Worm (Caenorhabditis elegans) whole organism, dauer: Measurements from ENCODE around the gene fbxb-20.

Experiments used
- unc-62 ChIP-seq: sonication (generic microtip); optimal IDR thresholded peaks from 2 replicates; lab custom pipeline; 2017; ENCODE audit warnings: missing biosample characterization, missing genetic modification reagents, missing genetic modification characterization

fbxb-20 gene

DNA sequence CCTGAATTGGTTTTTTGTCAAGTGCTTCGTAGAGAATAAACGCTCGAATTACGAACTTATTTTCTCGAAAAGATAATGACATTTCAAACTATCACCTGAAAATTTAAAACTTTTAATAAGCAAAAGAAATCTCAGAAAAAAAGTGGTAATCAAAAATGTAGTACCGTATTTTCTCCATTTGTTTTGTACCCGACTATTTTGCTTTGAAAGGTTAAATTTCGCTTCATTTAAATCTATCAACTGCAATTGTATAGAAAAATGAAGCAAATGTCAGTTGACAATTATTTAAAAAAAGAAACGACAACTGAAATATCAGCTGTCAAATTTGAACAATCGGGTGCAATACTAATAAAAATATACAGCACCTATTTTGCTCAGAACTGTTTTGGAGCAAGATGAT lies 29.2 kb downstream of the fbxb-20 start, which contains the start of gene fbxa-158:
fbxa-158 (minus strand) TSS at position 101 of the 400 bp plus-strand sequence.
- TF ChIP-seq unc-62 (GFP tag; lab: Kevin White, UChicago) = no peak

DNA sequence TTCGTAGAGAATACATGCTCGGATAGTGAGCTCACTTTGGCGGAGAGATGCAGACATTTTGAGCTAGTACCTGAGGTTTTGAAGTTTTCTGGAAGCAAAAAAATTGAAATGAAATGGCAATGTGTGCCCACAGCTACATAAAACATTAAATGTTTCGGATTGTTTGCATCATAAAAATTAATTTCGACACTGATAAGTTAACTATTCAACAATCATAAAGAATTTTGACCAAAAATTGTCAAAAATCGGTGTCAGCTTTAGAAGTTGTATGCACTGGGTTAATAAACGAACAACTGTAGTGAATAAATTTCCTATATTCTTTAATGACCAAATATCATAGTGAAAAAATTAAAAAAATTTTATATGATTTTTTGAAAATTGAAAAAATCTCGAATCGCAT lies 31.5 kb downstream of the fbxb-20 start, which contains the start of gene fbxa-166:
fbxa-166 (minus strand) TSS at position 101 of the 400 bp plus-strand sequence.
- TF ChIP-seq unc-62 (GFP tag; lab: Kevin White, UChicago) = no peak

DNA sequence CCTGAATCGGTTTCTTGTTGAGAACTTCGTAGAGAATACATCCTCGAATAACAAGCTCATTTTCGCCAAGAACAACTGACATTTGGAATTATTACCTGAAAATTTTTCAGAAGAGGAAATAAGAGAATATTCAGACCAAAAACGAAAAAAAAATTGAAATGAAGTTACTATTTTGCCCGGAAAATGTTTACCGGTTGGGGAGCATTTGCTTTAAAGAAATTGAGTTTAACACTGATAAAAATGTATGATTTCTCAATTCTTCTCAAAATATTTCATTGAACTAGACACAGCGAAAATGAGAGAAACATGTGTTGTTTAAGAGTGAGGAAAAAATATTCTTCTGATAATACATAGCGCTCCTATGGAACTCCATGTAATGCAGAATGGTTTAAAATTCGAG lies 34.0 kb downstream of the fbxb-20 start, which contains the start of gene fbxa-165:
fbxa-165 (minus strand) TSS at position 101 of the 400 bp plus-strand sequence.
- no peak for TF ChIP-seq unc-62 (GFP tag; lab: Kevin White, UChicago)

DNA sequence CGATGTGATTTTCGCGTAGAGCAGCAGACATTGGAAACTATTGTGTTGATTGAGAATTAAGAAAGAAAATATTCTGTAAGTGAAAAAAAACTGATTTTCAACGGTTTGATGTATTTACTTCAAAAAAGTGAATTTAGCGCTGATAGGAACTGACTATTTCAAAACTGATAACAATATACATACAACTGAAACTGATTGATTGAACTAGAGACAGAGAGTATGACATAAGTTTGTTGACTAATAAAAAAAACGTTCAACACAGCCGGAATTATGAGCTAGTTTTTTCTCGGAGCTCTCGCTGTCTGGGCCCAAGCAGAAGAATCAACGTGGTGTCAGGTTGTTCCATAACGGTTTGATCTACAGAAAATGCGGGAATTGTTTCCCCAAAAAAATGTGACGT lies 36.4 kb downstream of the fbxb-20 start, which contains the start of gene fbxa-164:
fbxa-164 (minus strand) TSS at position 101 of the 400 bp plus-strand sequence.
- no peak for TF ChIP-seq unc-62 (GFP tag; lab: Kevin White, UChicago)

DNA sequence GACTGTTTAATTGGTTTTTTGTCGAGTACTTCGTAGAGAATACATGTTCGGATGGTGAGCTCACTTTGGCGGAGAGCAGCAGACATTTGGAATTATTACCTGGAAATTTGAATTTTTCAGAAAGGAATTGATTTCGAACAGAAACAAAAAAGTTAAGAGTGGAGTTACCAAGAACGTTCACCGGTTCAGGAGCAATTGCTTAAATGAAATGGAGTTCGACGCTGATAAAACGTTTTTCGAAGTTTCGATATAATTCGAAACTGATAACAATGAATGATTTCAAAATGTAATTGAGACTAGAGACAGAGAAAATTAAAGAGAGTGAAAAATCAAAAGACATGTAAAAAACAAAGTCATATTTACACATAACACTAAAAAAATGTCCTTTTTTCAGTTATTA lies 39.8 kb downstream of the fbxb-20 start, which contains the start of gene fbxa-163:
fbxa-163 (minus strand) TSS at position 101 of the 400 bp plus-strand sequence.
- TF ChIP-seq unc-62 (GFP tag; lab: Kevin White, UChicago) = no peak

DNA sequence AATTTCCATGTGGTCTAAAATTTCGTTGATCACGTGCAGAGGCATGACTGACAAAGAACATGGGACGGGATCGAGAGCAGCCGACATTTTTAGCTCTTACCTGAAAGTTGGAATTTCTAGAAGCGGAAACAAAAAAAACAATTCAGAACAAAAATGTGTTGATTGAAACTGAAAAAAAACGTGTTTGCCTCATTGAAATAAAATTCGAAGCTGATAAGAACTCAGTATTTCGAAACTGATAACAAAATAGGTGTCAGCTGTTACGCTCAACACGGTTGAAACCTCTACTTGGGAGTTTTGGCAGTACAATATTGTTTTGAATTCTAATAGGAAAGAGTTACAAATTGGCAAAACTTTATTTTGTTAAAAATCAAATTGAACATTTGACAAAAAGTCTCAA lies 41.5 kb downstream of the fbxb-20 start:
- TF ChIP-seq unc-62 (GFP tag; lab: Kevin White, UChicago) = no peak

DNA sequence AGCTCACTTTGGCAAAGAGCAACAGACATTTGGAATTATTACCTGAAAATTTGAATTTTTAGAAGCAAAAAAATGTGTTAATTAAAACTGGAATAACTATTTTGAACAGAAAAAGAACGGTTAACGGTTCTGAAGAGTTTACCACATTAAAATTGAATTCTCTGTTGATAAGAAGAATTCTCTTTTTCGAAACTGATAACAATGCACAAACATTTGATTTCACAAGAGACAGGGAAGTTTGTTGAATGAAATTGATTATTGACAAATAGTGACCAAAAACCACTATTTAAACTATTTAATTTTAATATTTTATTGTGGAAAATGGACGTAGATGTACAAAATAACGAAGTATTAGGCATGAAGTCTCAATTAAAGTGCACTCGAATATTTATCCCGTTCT lies 42.8 kb downstream of the fbxb-20 start:
- TF ChIP-seq unc-62 (GFP tag; lab: Kevin White, UChicago) = no peak

DNA sequence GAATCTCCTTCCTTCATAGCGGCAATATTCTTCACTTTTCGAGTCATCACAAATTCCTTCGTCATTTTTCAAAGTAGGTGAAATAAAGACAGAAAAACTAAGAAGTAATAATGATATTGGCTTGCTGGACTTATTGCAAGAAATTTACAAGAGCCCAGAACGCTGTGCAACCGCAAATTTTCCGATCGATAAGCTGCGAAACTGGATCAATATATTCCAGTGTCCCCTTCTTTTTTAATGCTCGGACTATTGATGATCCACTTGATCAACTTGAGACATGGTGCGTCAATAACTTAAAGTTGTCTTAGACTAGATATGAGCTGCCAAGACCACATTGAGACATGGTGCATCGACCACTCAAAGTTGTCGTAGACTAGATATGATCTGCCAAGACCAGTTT lies 44.3 kb downstream of the fbxb-20 start, which contains the start of gene bath-33:
bath-33 (minus strand) TSS at position 101 of the 400 bp plus-strand sequence.
- TF ChIP-seq unc-62 (GFP tag; lab: Kevin White, UChicago) = no peak

DNA sequence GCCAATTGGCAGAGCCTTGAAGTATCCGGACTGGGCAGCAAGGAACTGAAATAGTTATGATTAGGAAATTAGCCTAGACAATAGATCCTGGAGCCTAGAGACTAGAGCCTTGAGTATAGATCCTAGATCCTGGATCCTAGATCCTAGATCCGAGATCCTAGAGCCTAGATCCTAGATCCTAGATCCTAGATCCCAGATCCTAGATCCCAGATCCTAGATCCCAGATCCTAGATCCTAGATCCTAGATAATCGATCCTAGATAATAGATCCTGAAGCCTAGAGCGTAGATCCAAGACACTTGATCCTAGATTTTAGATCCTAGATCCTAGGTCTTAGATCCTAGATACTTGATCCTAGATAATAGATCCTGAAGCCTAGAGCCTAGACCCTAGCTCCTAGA lies 45.4 kb downstream of the fbxb-20 start:
- TF ChIP-seq unc-62 (GFP tag; lab: Kevin White, UChicago) = no peak

DNA sequence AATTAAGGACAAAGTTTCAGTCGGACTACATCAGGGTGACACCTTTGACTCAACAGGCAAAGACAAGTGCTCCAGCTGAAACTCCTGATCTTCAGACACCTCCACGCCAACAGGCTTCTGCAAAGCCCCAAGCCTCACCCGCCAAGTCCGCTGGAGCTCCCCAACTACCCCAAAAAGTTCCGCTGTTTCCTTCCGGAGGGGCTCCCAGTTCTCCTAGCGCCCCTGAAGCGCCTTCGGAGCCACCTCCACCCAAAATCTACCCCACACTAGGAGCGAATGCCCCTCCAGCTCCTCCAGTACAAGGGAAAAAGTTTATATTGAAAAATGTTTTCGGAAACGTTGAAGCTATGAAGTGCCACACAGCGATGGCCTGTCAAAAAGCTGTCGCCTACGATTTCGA lies 47.4 kb downstream of the fbxb-20 start:
- TF ChIP-seq unc-62 (GFP tag; lab: Kevin White, UChicago) = no peak

DNA sequence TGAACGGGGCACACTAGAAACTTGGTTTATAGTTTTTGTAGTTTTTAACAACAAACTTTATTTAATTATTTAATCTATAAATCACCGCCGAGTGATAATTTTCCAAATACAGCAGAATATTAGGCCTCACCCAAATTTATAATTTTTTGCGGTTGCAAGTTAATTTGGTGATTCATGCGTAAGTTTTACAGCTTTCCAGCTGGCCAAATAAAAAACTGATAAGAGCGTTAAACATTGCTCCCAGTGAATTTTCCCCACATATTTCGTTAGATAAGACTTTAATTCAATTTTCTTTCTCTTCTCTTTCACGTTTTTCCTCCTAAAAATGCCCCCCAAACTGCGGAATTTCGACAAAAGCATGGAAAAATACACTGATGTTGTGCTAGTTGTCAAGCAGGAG lies 48.9 kb downstream of the fbxb-20 start, which contains the start of gene bath-47:
bath-47 (plus strand) TSS at position 305 of the 400 bp plus-strand sequence.
- no peak for TF ChIP-seq unc-62 (GFP tag; lab: Kevin White, UChicago)

DNA sequence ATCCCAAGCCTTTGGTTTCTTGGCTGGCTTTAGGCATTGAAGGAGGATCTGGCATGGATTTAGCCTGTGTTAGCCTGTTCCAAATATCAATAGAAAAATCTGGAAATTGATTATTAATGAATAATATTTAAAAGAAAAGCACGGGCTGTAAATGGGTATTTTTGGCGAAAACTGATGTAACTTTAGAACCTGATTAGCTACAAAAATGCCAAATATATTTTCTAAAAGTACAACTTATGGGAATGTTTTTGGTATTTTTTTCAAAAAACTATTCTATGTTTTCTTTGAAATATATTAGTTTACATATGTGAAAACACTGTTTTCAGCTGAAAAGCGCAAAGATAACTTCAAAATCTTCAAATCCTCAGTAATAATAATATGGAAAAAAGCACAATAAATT lies 49.7 kb downstream of the fbxb-20 start, which contains the start of gene bath-26:
bath-26 (minus strand) TSS at position 101 of the 400 bp plus-strand sequence.
- TF ChIP-seq unc-62 (GFP tag; lab: Kevin White, UChicago) = no peak
